Fruit fly (Drosophila melanogaster) whole organism, embryonic: ENCODE results near the gene CG44270.

ENCODE experiments used
- BEAF-32 ChIP-seq: fragments of 200-800 bp; sonication (Bioruptor generic); optimal IDR thresholded peaks from 3 replicates; lab custom pipeline; 2017; ENCODE audit warnings: missing biosample characterization, missing genetic modification characterization, mild to moderate bottlenecking, moderate library complexity, missing genetic modification reagents
- CG10565 ChIP-seq: fragments of 200-800 bp; sonication (Bioruptor generic); optimal IDR thresholded peaks from 3 replicates; lab custom pipeline; 2016; ENCODE audit warnings: missing biosample characterization, mild to moderate bottlenecking, missing genetic modification characterization
- CG12104 ChIP-seq: fragments of 200-800 bp; sonication (Bioruptor generic); optimal IDR thresholded peaks from 3 replicates; lab custom pipeline; 2016; ENCODE audit warnings: missing biosample characterization, missing genetic modification characterization
- CG12299 ChIP-seq: fragments of 200-800 bp; sonication (Bioruptor generic); optimal IDR thresholded peaks from 2 replicates; lab custom pipeline; 2018; ENCODE audit warnings: missing biosample characterization, mild to moderate bottlenecking, missing genetic modification characterization
- CG12769 ChIP-seq: fragments of 200-800 bp; sonication (Bioruptor generic); optimal IDR thresholded peaks from 2 replicates; lab custom pipeline; 2019; ENCODE audit warnings: missing biosample characterization, mild to moderate bottlenecking, missing genetic modification characterization, moderate library complexity
- CG14014 ChIP-seq: fragments of 200-800 bp; sonication (Bioruptor generic); IDR thresholded peaks from 2 replicates; pipeline ENCODE4 v1.3.6; 2022; ENCODE audit warnings: missing biosample characterization, missing genetic modification characterization
- CG14965 ChIP-seq: fragments of 200-800 bp; sonication (Bioruptor generic); optimal IDR thresholded peaks from 2 replicates; lab custom pipeline; 2016; ENCODE audit warnings: missing biosample characterization, missing genetic modification characterization, borderline replicate concordance
- CG16779 ChIP-seq: fragments of 200-800 bp; sonication (Bioruptor generic); IDR thresholded peaks from 2 replicates; pipeline ENCODE4 v1.3.6; 2022; ENCODE audit warnings: missing biosample characterization, missing genetic modification characterization
- CG17328 ChIP-seq: fragments of 200-800 bp; sonication (Bioruptor generic); IDR thresholded peaks from 2 replicates; pipeline ENCODE4 v1.3.6; 2022; ENCODE audit warnings: missing biosample characterization, missing genetic modification characterization
- CG17829 ChIP-seq: fragments of 200-800 bp; optimal IDR thresholded peaks from 2 replicates; lab custom pipeline; 2019; ENCODE audit warnings: missing biosample characterization, mild to moderate bottlenecking, missing genetic modification characterization, moderate library complexity
- CG18599 ChIP-seq: fragments of 200-800 bp; sonication (Bioruptor generic); optimal IDR thresholded peaks from 3 replicates; lab custom pipeline; 2017; ENCODE audit warnings: missing biosample characterization, missing genetic modification characterization, mild to moderate bottlenecking, moderate library complexity, missing genetic modification reagents
- CG18764 ChIP-seq: fragments of 200-800 bp; sonication (Bioruptor generic); optimal IDR thresholded peaks from 3 replicates; lab custom pipeline; 2016; ENCODE audit warnings: missing biosample characterization, missing genetic modification characterization
- CG2712 ChIP-seq: fragments of 200-800 bp; optimal IDR thresholded peaks from 3 replicates; lab custom pipeline; 2019; ENCODE audit warnings: missing biosample characterization, mild to moderate bottlenecking, missing genetic modification characterization, moderate library complexity
- CG30431 ChIP-seq: fragments of 200-800 bp; sonication (Bioruptor generic); optimal IDR thresholded peaks from 2 replicates; lab custom pipeline; 2017; ENCODE audit warnings: missing biosample characterization, missing genetic modification characterization
- CG3163 ChIP-seq: fragments of 200-800 bp; sonication (Bioruptor generic); optimal IDR thresholded peaks from 3 replicates; lab custom pipeline; 2016; ENCODE audit warnings: missing biosample characterization, missing genetic modification characterization
- CG3281 ChIP-seq: fragments of 200-800 bp; sonication (Bioruptor generic); optimal IDR thresholded peaks from 3 replicates; lab custom pipeline; 2017; ENCODE audit warnings: missing biosample characterization, mild to moderate bottlenecking, missing genetic modification characterization
- CG9876 ChIP-seq: fragments of 200-800 bp; sonication (Bioruptor generic); optimal IDR thresholded peaks from 2 replicates; lab custom pipeline; 2016; ENCODE audit warnings: missing biosample characterization, missing genetic modification characterization
- CG9932 ChIP-seq: fragments of 200-800 bp; sonication (Bioruptor generic); IDR thresholded peaks from 2 replicates; pipeline ENCODE4 v1.3.6; 2022; ENCODE audit warnings: missing biosample characterization, missing genetic modification characterization
- Doc3 ChIP-seq: fragments of 200-800 bp; sonication (Bioruptor generic); IDR thresholded peaks from 3 replicates; pipeline ENCODE4 v1.3.6; 2022; ENCODE audit warnings: missing biosample characterization, missing genetic modification characterization; ENCODE audit not compliant: partially characterized antibody
- Fer2 ChIP-seq: fragments of 200-800 bp; sonication (Bioruptor generic); optimal IDR thresholded peaks from 2 replicates; lab custom pipeline; 2018; ENCODE audit warnings: missing biosample characterization, mild to moderate bottlenecking, missing genetic modification characterization, moderate library complexity
- H15 ChIP-seq: fragments of 200-800 bp; sonication (Bioruptor generic); IDR thresholded peaks from 3 replicates; pipeline ENCODE4 v1.3.6; 2022; ENCODE audit warnings: missing biosample characterization, missing genetic modification characterization
- HLHmδ ChIP-seq: fragments of 200-800 bp; sonication (Bioruptor generic); optimal IDR thresholded peaks from 2 replicates; lab custom pipeline; 2018; ENCODE audit warnings: missing biosample characterization, mild to moderate bottlenecking, missing genetic modification characterization, moderate library complexity
- Mrtf ChIP-seq: fragments of 200-800 bp; sonication (Bioruptor generic); IDR thresholded peaks from 3 replicates; pipeline ENCODE4 v1.3.6; 2022; ENCODE audit warnings: missing biosample characterization, missing genetic modification characterization
- Nf-YB ChIP-seq: fragments of 200-800 bp; sonication (Bioruptor generic); optimal IDR thresholded peaks from 3 replicates; lab custom pipeline; 2019; ENCODE audit warnings: missing biosample characterization, mild to moderate bottlenecking, missing genetic modification characterization, moderate library complexity
- TFAM ChIP-seq: fragments of 200-800 bp; sonication (Bioruptor generic); optimal IDR thresholded peaks from 2 replicates; lab custom pipeline; 2017; ENCODE audit warnings: missing biosample characterization, missing genetic modification characterization, inconsistent platforms
- Usf ChIP-seq: fragments of 200-800 bp; sonication (Bioruptor generic); optimal IDR thresholded peaks from 2 replicates; lab custom pipeline; 2017; ENCODE audit warnings: missing genotype, missing biosample characterization, missing genetic modification characterization
- Vsx1 ChIP-seq: fragments of 200-800 bp; sonication (Bioruptor generic); optimal IDR thresholded peaks from 2 replicates; lab custom pipeline; 2017; ENCODE audit warnings: missing biosample characterization, mild to moderate bottlenecking, missing genetic modification characterization, missing genetic modification reagents
- aop ChIP-seq: fragments of 200-800 bp; sonication (Bioruptor generic); IDR thresholded peaks from 2 replicates; pipeline ENCODE4 v1.3.6; 2022; ENCODE audit warnings: missing biosample characterization, missing genetic modification characterization
- bcd ChIP-seq: fragments of 200-800 bp; sonication (Bioruptor generic); optimal IDR thresholded peaks from 2 replicates; lab custom pipeline; 2017; ENCODE audit warnings: missing biosample characterization, mild to moderate bottlenecking, missing genetic modification characterization
- chif ChIP-seq, 2 experiments: fragments of 200-800 bp; sonication (Bioruptor generic); optimal IDR thresholded peaks; 3 replicates each; lab custom pipeline; 2016; ENCODE audit warnings: missing biosample characterization in 2 of 2, missing genetic modification characterization in 2 of 2
- chm ChIP-seq: fragments of 200-800 bp; sonication (Bioruptor generic); IDR thresholded peaks from 2 replicates; pipeline ENCODE4 v1.3.6; 2022; ENCODE audit warnings: missing biosample characterization, missing genetic modification characterization
- crc ChIP-seq: fragments of 200-800 bp; sonication (Bioruptor generic); optimal IDR thresholded peaks from 2 replicates; lab custom pipeline; 2016; ENCODE audit warnings: missing biosample characterization, missing genetic modification characterization
- da ChIP-seq: fragments of 200-800 bp; sonication (Bioruptor generic); optimal IDR thresholded peaks from 2 replicates; lab custom pipeline; 2016; ENCODE audit warnings: missing biosample characterization, missing genetic modification characterization
- disco-r ChIP-seq: fragments of 200-800 bp; sonication (Bioruptor generic); optimal IDR thresholded peaks from 2 replicates; lab custom pipeline; 2016; ENCODE audit warnings: missing biosample characterization, missing genetic modification characterization
- ems ChIP-seq: fragments of 200-800 bp; sonication (Bioruptor generic); optimal IDR thresholded peaks from 3 replicates; lab custom pipeline; 2016; ENCODE audit warnings: missing biosample characterization, missing genetic modification characterization
- eve ChIP-seq, 2 experiments: fragments of >200 bp; optimal IDR thresholded peaks; 2 replicates each; lab custom pipeline; 2017; ENCODE audit warnings: missing biosample characterization in 2 of 2, missing genetic modification characterization in 2 of 2
- fru ChIP-seq: fragments of >200 bp; optimal IDR thresholded peaks from 2 replicates; lab custom pipeline; 2017
- ftz-f1 ChIP-seq: fragments of 200-800 bp; sonication (Bioruptor generic); optimal IDR thresholded peaks from 2 replicates; lab custom pipeline; 2016; ENCODE audit warnings: missing biosample characterization, missing genetic modification characterization
- gcm2 ChIP-seq: fragments of 200-800 bp; sonication (Bioruptor generic); optimal IDR thresholded peaks from 2 replicates; lab custom pipeline; 2016; ENCODE audit warnings: missing biosample characterization, missing genetic modification characterization
- h ChIP-seq: fragments of >200 bp; optimal IDR thresholded peaks from 2 replicates; lab custom pipeline; 2017
- hth ChIP-seq: fragments of >200 bp; optimal IDR thresholded peaks from 2 replicates; lab custom pipeline; 2017; ENCODE audit warnings: inconsistent platforms
- jigr1 ChIP-seq: fragments of 200-800 bp; sonication (Bioruptor generic); IDR thresholded peaks from 3 replicates; pipeline ENCODE4 v1.3.6; 2022; ENCODE audit warnings: missing biosample characterization, missing genetic modification characterization
- jumu ChIP-seq: fragments of 200-800 bp; sonication (Bioruptor generic); optimal IDR thresholded peaks from 3 replicates; lab custom pipeline; 2016; ENCODE audit warnings: missing biosample characterization, missing genetic modification characterization
- oc ChIP-seq: fragments of 200-800 bp; sonication (Bioruptor generic); optimal IDR thresholded peaks from 2 replicates; lab custom pipeline; 2018; ENCODE audit warnings: missing biosample characterization, mild to moderate bottlenecking, missing genetic modification characterization, moderate library complexity
- sd ChIP-seq: fragments of 200-800 bp; sonication (Bioruptor generic); optimal IDR thresholded peaks from 3 replicates; lab custom pipeline; 2018; ENCODE audit warnings: missing biosample characterization, mild to moderate bottlenecking, missing genetic modification characterization, moderate library complexity
- slbo ChIP-seq: fragments of 200-800 bp; sonication (Bioruptor generic); IDR thresholded peaks from 2 replicates; pipeline ENCODE4 v1.3.6; 2022; ENCODE audit warnings: missing biosample characterization, missing genetic modification characterization
- sob ChIP-seq: fragments of 200-800 bp; sonication (Bioruptor generic); IDR thresholded peaks from 2 replicates; pipeline ENCODE4 v1.3.6; 2022; ENCODE audit warnings: missing biosample characterization, missing genetic modification characterization
- stc ChIP-seq: fragments of 200-800 bp; sonication (Bioruptor generic); IDR thresholded peaks from 2 replicates; pipeline ENCODE4 v1.3.6; 2022; ENCODE audit warnings: missing biosample characterization, missing genetic modification characterization
- trem ChIP-seq: fragments of 200-800 bp; optimal IDR thresholded peaks from 3 replicates; lab custom pipeline; 2019; ENCODE audit warnings: missing biosample characterization, mild to moderate bottlenecking, missing genetic modification characterization, moderate library complexity
- zen ChIP-seq: fragments of 200-800 bp; sonication (Bioruptor generic); optimal IDR thresholded peaks from 3 replicates; lab custom pipeline; 2018; ENCODE audit warnings: missing biosample characterization, mild to moderate bottlenecking, missing genetic modification characterization, moderate library complexity
- zfh2 ChIP-seq: fragments of 200-800 bp; sonication (Bioruptor generic); optimal IDR thresholded peaks from 2 replicates; lab custom pipeline; 2016; ENCODE audit warnings: missing biosample characterization, missing genetic modification characterization

CG44270 gene

dm6 chr2L:20494423-20495052 lies 36.3 kb upstream of the CG44270 start, which contains the start of gene CG34007 (continued):
- TF ChIP-seq chif (GFP tag; optimal IDR thresholded peaks at IDR 0.05; lab: Kevin White, UChicago), result no peak
- TF ChIP-seq Nf-YB (GFP tag; lab: Kevin White, UChicago), result peak; percentile 72
- peak; percentile 94 for TF ChIP-seq CG17829 (tag; lab: Kevin White, UChicago)
- TF ChIP-seq da (GFP tag; lab: Kevin White, UChicago), result no peak
- TF ChIP-seq TFAM (GFP tag; lab: Kevin White, UChicago), result no peak
- no peak for TF ChIP-seq zfh2
- TF ChIP-seq BEAF-32, result no peak
- no peak for TF ChIP-seq fru
- TF ChIP-seq CG9876 (GFP tag; lab: Kevin White, UChicago), result no peak
- TF ChIP-seq HLHmδ (GFP tag; lab: Kevin White, UChicago), result no peak
- TF ChIP-seq disco-r (GFP tag; lab: Kevin White, UChicago), result no peak
- TF ChIP-seq CG14014 (GFP tag; lab: Robert Waterston, UW), result peak; percentile 45; the same call in 1 of the 2 replicates
- peak; percentile 63; the same call in 1 of the 2 replicates for TF ChIP-seq aop (GFP tag; lab: Robert Waterston, UW)
- no peak for TF ChIP-seq CG14965 (GFP tag; lab: Kevin White, UChicago)
- TF ChIP-seq sd (tag; lab: Kevin White, UChicago), result peak; percentile 51
- TF ChIP-seq CG3163 (GFP tag; lab: Kevin White, UChicago), result peak; percentile 29
- TF ChIP-seq CG9932, result 0 out of 2 replicates have a peak, but pooled peaks have one; percentile 10
- TF ChIP-seq slbo (GFP tag; lab: Robert Waterston, UW), result peak; percentile 66
- peak; percentile 63 for TF ChIP-seq chm (GFP tag; lab: Robert Waterston, UW)
- no peak for TF ChIP-seq Doc3 (GFP tag; lab: Robert Waterston, UW)
- peak; percentile 27 for TF ChIP-seq CG3281
- no peak for TF ChIP-seq CG10565 (GFP tag; lab: Kevin White, UChicago)
- TF ChIP-seq H15 (GFP tag; lab: Robert Waterston, UW), result peak; percentile 56; the same call in 1 of the 3 replicates
- TF ChIP-seq h (lab: Kevin White, UChicago), result no peak
- TF ChIP-seq CG30431 (GFP tag; lab: Kevin White, UChicago), result peak; percentile 65
- TF ChIP-seq oc (tag; lab: Kevin White, UChicago), result peak; percentile 86
- no peak for TF ChIP-seq jumu (GFP tag; lab: Kevin White, UChicago)
- TF ChIP-seq CG18599 (GFP tag; lab: Kevin White, UChicago), result peak; percentile 51
- no peak for TF ChIP-seq ems
- TF ChIP-seq ftz-f1 (GFP tag; lab: Kevin White, UChicago), result no peak
- peak; percentile 59; the same call in 2 of the 3 replicates for TF ChIP-seq Mrtf (GFP tag; lab: Robert Waterston, UW)
- TF ChIP-seq CG16779 (GFP tag; lab: Robert Waterston, UW), result no peak
- TF ChIP-seq CG18764, result peak; percentile 27
- TF ChIP-seq gcm2 (GFP tag; lab: Kevin White, UChicago), result no peak
- peak; percentile 82 for TF ChIP-seq CG17328 (GFP tag; lab: Robert Waterston, UW)
- peak; percentile 70 for TF ChIP-seq Vsx1 (GFP tag; lab: Kevin White, UChicago)
- peak; percentile 96 for TF ChIP-seq CG2712 (tag; lab: Kevin White, UChicago)
- peak; percentile 25; the same call in 1 of the 2 replicates for TF ChIP-seq stc (GFP tag; lab: Robert Waterston, UW)
- no peak; the same call in 1 of the 2 replicates for TF ChIP-seq sob (GFP tag; lab: Robert Waterston, UW)
- TF ChIP-seq Fer2 (tag; lab: Kevin White, UChicago), result peak; percentile 9
- no peak for TF ChIP-seq eve (GFP tag; optimal IDR thresholded peaks at IDR 0.05; lab: Kevin White, UChicago)
- peak; percentile 78 for TF ChIP-seq CG12104 (GFP tag; lab: Kevin White, UChicago)
- TF ChIP-seq CG12769 (tag; lab: Kevin White, UChicago), result no peak
- peak; percentile 46 for TF ChIP-seq zen (tag; lab: Kevin White, UChicago)
- peak; percentile 68 for TF ChIP-seq bcd (GFP tag; lab: Kevin White, UChicago)
- TF ChIP-seq hth, result no peak
- no peak for TF ChIP-seq crc (GFP tag; lab: Kevin White, UChicago)
- TF ChIP-seq jigr1, result peak; percentile 28; the same call in 1 of the 3 replicates
- peak; percentile 86 for TF ChIP-seq trem
- TF ChIP-seq CG12299 (tag; lab: Kevin White, UChicago), result peak; percentile 75
- peak; percentile 74 for TF ChIP-seq Usf (GFP tag; lab: Kevin White, UChicago)
